Worm (Caenorhabditis elegans) whole organism, midembryonic: ENCODE results near the gene fbxc-7.

ENCODE experiments used
- T22C8.4 ChIP-seq: fragments of 200-800 bp; sonication (Bioruptor generic); IDR thresholded peaks from 2 replicates; pipeline ENCODE4 v1.3.6; 2022; ENCODE audit warnings: missing genetic modification characterization, missing compliant biosample characterization
- cog-1 ChIP-seq: sonication (generic microtip); optimal IDR thresholded peaks from 2 replicates; lab custom pipeline; 2016; ENCODE audit warnings: missing genetic modification characterization, missing compliant biosample characterization
- flt-1 ChIP-seq: fragments of 200-800 bp; sonication (Bioruptor generic); IDR thresholded peaks from 2 replicates; pipeline ENCODE4 v1.3.6; 2022; ENCODE audit warnings: missing genetic modification characterization, missing compliant biosample characterization
- klf-2 ChIP-seq: fragments of 200-800 bp; sonication (Bioruptor generic); conservative IDR thresholded peaks from 2 replicates; pipeline ENCODE4 v1.3.6; 2022; ENCODE audit warnings: missing genetic modification reagents, missing genetic modification characterization, missing compliant biosample characterization
- med-1 ChIP-seq: sonication (generic microtip); optimal IDR thresholded peaks from 2 replicates; lab custom pipeline; 2017; ENCODE audit warnings: missing genetic modification characterization, mild to moderate bottlenecking, missing compliant biosample characterization, antibody characterized with exemption, missing genetic modification reagents; ENCODE audit not compliant: insufficient read depth
- ref-1 ChIP-seq: fragments of 200-800 bp; sonication (Bioruptor generic); conservative IDR thresholded peaks from 2 replicates; pipeline ENCODE4 v1.3.6; 2022; ENCODE audit warnings: missing genetic modification reagents, missing genetic modification characterization, missing compliant biosample characterization
- tab-1 ChIP-seq: fragments of 200-800 bp; sonication (Bioruptor generic); IDR thresholded peaks from 2 replicates; pipeline ENCODE4 v1.3.6; 2022; ENCODE audit warnings: missing genetic modification characterization, missing compliant biosample characterization
- ztf-23 ChIP-seq: fragments of 200-800 bp; sonication (Bioruptor generic); IDR thresholded peaks from 2 replicates; pipeline ENCODE4 v1.3.6; 2022; ENCODE audit warnings: missing genetic modification reagents, missing genetic modification characterization, missing compliant biosample characterization
- ztf-29 ChIP-seq: fragments of 200-800 bp; sonication (Bioruptor generic); IDR thresholded peaks from 2 replicates; pipeline ENCODE4 v1.3.6; 2022; ENCODE audit warnings: missing genetic modification reagents, missing genetic modification characterization, missing compliant biosample characterization

ce11 chrII:927331-927730, 27.4 kb upstream of the fbxc-7 start, which contains the start of gene R07C3.13:
- no peak for TF ChIP-seq klf-2 (GFP tag; lab: Robert Waterston, UW)
- TF ChIP-seq ztf-23, result no peak
- TF ChIP-seq tab-1 (GFP tag; lab: Robert Waterston, UW), result no peak
- no peak for TF ChIP-seq flt-1 (GFP tag; lab: Robert Waterston, UW)
- no peak for TF ChIP-seq ref-1 (GFP tag; lab: Robert Waterston, UW)
- TF ChIP-seq med-1 (GFP tag; lab: Kevin White, UChicago), result no peak
- no peak for TF ChIP-seq ztf-29
- TF ChIP-seq T22C8.4 (GFP tag; lab: Robert Waterston, UW), result no peak
- no peak for TF ChIP-seq cog-1
